Fruit fly (Drosophila melanogaster): ENCODE results near the gene CG44774.

Gene CG44774

dm6 chrX:4919040-4919881, 18.6 kb downstream of the CG44774 start (continued):
- peak; percentile 79 for TF ChIP-seq dmrt99B (tag; optimal IDR thresholded peaks at IDR 0.05)
- peak; percentile 98 for TF ChIP-seq Ets65A (GFP tag)
- TF ChIP-seq CG12155 (GFP tag; optimal IDR thresholded peaks at IDR 0.05) = peak; percentile 78
- TF ChIP-seq kay (GFP tag; optimal IDR thresholded peaks at IDR 0.05) = peak; percentile 65
- no peak for TF ChIP-seq sna (GFP tag; IDR thresholded peaks at IDR 0.05; ENCODE audit: partially characterized antibody)
- TF ChIP-seq Hr51 (GFP tag; optimal IDR thresholded peaks at IDR 0.05) = peak; percentile 73 to 79
- TF ChIP-seq CG16863 (GFP tag; optimal IDR thresholded peaks at IDR 0.05) = peak; percentile 77
- peak; percentile 81 for TF ChIP-seq ssp (GFP tag; IDR thresholded peaks at IDR 0.05)
- TF ChIP-seq Gug (GFP tag; IDR thresholded peaks at IDR 0.05) = peak; percentile 94
- TF ChIP-seq yki (optimal IDR thresholded peaks at IDR 0.05) = no peak
- peak; percentile 85 for TF ChIP-seq CG11504 (tag; optimal IDR thresholded peaks at IDR 0.05)
- peak; percentile 50 for TF ChIP-seq CG12236 (GFP tag; optimal IDR thresholded peaks at IDR 0.05)
- TF ChIP-seq HmgD (GFP tag; optimal IDR thresholded peaks at IDR 0.05) = peak; percentile 65
- TF ChIP-seq aop (GFP tag; IDR thresholded peaks at IDR 0.05) = peak; percentile 49; the same call in 1 of the 2 replicates
- TF ChIP-seq CG2202 (tag; optimal IDR thresholded peaks at IDR 0.05) = peak; percentile 28
- TF ChIP-seq CG1647 (GFP tag; optimal IDR thresholded peaks at IDR 0.05) = peak; percentile 74
- TF ChIP-seq sens (GFP tag) = peak; percentile 95
- TF ChIP-seq CG9727 (GFP tag; optimal IDR thresholded peaks at IDR 0.05) = peak; percentile 55
- peak; percentile 81 for TF ChIP-seq HHEX (GFP tag; optimal IDR thresholded peaks at IDR 0.05)
- peak; percentile 81 for TF ChIP-seq gcm2 (GFP tag; optimal IDR thresholded peaks at IDR 0.05)
- peak; percentile 71 for TF ChIP-seq wek (GFP tag; optimal IDR thresholded peaks at IDR 0.05)
- TF ChIP-seq CG3847 (GFP tag; IDR thresholded peaks at IDR 0.05) = peak; percentile 87
- TF ChIP-seq ham (GFP tag; IDR thresholded peaks at IDR 0.05) = peak; percentile 55; the same call in 1 of the 2 replicates
- TF ChIP-seq CG30403 (GFP tag; optimal IDR thresholded peaks at IDR 0.05) = peak; percentile 81
- TF ChIP-seq slbo (GFP tag; IDR thresholded peaks at IDR 0.05) = peak; percentile 94
- peak; percentile 66 for TF ChIP-seq CG10654 (GFP tag; optimal IDR thresholded peaks at IDR 0.05)
- peak; percentile 67 for TF ChIP-seq chn (GFP tag; optimal IDR thresholded peaks at IDR 0.05)
- TF ChIP-seq dpn (GFP tag; optimal IDR thresholded peaks at IDR 0.05) = peak; percentile 87 to 90
- TF ChIP-seq CG8924 (tag; optimal IDR thresholded peaks at IDR 0.05) = peak; percentile 72
- TF ChIP-seq repo (GFP tag; optimal IDR thresholded peaks at IDR 0.05) = peak; percentile 67
- peak; percentile 78 for TF ChIP-seq shn (GFP tag; optimal IDR thresholded peaks at IDR 0.05)
- TF ChIP-seq CG16779 (GFP tag; IDR thresholded peaks at IDR 0.05) = peak; percentile 84
- TF ChIP-seq Nf-YA (GFP tag; IDR thresholded peaks at IDR 0.05) = peak; percentile 67
- TF ChIP-seq CG6272 (GFP tag; IDR thresholded peaks at IDR 0.05) = peak; percentile 77; the same call in 1 of the 2 replicates
- TF ChIP-seq dati (GFP tag; IDR thresholded peaks at IDR 0.05) = 0 out of 2 replicates have a peak, but pooled peaks have one; percentile 54
- TF ChIP-seq CG9215 (GFP tag; IDR thresholded peaks at IDR 0.05) = peak; percentile 82
- peak; percentile 71 for TF ChIP-seq CG17385 (GFP tag; optimal IDR thresholded peaks at IDR 0.05)
- peak; percentile 84 for TF ChIP-seq bab2 (GFP tag; optimal IDR thresholded peaks at IDR 0.05)
- TF ChIP-seq CG3838 (GFP tag; optimal IDR thresholded peaks at IDR 0.05) = peak; percentile 47
- TF ChIP-seq CG1024 (GFP tag; IDR thresholded peaks at IDR 0.05) = peak; percentile 69; the same call in 1 of the 2 replicates
- peak; percentile 71 for TF ChIP-seq Fer1 (GFP tag; optimal IDR thresholded peaks at IDR 0.05)
- TF ChIP-seq Jarid2 (GFP tag; optimal IDR thresholded peaks at IDR 0.05) = peak; percentile 17
- no peak for TF ChIP-seq Hey (tag; optimal IDR thresholded peaks at IDR 0.05)
- TF ChIP-seq gro (GFP tag; optimal IDR thresholded peaks at IDR 0.05) = peak; percentile 79
- peak; percentile 2 for TF ChIP-seq Hand (GFP tag; optimal IDR thresholded peaks at IDR 0.05)
- no peak for TF ChIP-seq Hr39 (optimal IDR thresholded peaks at IDR 0.05)
- peak; percentile 27 for TF ChIP-seq nerfin-1 (tag; optimal IDR thresholded peaks at IDR 0.05)
- TF ChIP-seq Dek (tag; optimal IDR thresholded peaks at IDR 0.05) = peak; percentile 70
- 0 out of 3 replicates have a peak, but pooled peaks have one; percentile 63 for TF ChIP-seq gce (GFP tag; IDR thresholded peaks at IDR 0.05)
- TF ChIP-seq pho (GFP tag; optimal IDR thresholded peaks at IDR 0.05) = peak; percentile 67
